Worm (Caenorhabditis elegans) whole organism, young adult: Measurements from ENCODE around the gene C17G10.6.
"Not testable (repeated sequence)": the region's sequence is repeated elsewhere in the genome, so short reads cannot be mapped to it uniquely, and the experiment has no call there.

ENCODE experiments used
- D2030.7 ChIP-seq: fragments of 200-800 bp; sonication (Bioruptor generic); IDR thresholded peaks from 2 replicates; pipeline ENCODE4 v1.3.6; 2022; ENCODE audit warnings: missing genetic modification reagents, missing genetic modification characterization, missing compliant biosample characterization
- F10E7.11 ChIP-seq: sonication (generic microtip); optimal IDR thresholded peaks from 2 replicates; lab custom pipeline; 2017; ENCODE audit warnings: mild to moderate bottlenecking, missing genetic modification characterization, moderate library complexity, missing compliant biosample characterization
- F52B5.7 ChIP-seq: sonication (generic microtip); optimal IDR thresholded peaks from 2 replicates; lab custom pipeline; 2016; ENCODE audit warnings: mild to moderate bottlenecking, missing genetic modification characterization, missing compliant biosample characterization
- F55B11.4 ChIP-seq: sonication (generic microtip); optimal IDR thresholded peaks from 2 replicates; lab custom pipeline; 2016; ENCODE audit warnings: missing compliant biosample characterization, missing genetic modification characterization, borderline replicate concordance; ENCODE audit not compliant: insufficient read depth
- akir-1 ChIP-seq: fragments of 200-800 bp; sonication (Bioruptor generic); optimal IDR thresholded peaks from 2 replicates; lab custom pipeline; 2018; ENCODE audit warnings: mild to moderate bottlenecking, missing genetic modification characterization, moderate library complexity, missing compliant biosample characterization
- atf-7 ChIP-seq: sonication (generic microtip); optimal IDR thresholded peaks from 2 replicates; lab custom pipeline; 2017; ENCODE audit warnings: mild to moderate bottlenecking, missing genetic modification characterization, missing compliant biosample characterization
- attf-3 ChIP-seq: fragments of 200-800 bp; sonication (Bioruptor generic); conservative IDR thresholded peaks from 2 replicates; pipeline ENCODE4 v1.3.6; 2022; ENCODE audit warnings: missing genetic modification reagents, missing genetic modification characterization, missing compliant biosample characterization
- attf-6 ChIP-seq: fragments of 200-800 bp; sonication (Bioruptor generic); IDR thresholded peaks from 2 replicates; pipeline ENCODE4 v1.3.6; 2022; ENCODE audit warnings: missing genetic modification reagents, missing genetic modification characterization, missing compliant biosample characterization
- bed-2 ChIP-seq: fragments of 200-800 bp; sonication (Bioruptor generic); IDR thresholded peaks from 2 replicates; pipeline ENCODE4 v1.3.6; 2022; ENCODE audit warnings: missing genetic modification reagents, missing genetic modification characterization, missing compliant biosample characterization
- cebp-2 ChIP-seq: fragments of 200-800 bp; sonication (Bioruptor generic); IDR thresholded peaks from 2 replicates; pipeline ENCODE4 v1.3.6; 2022; ENCODE audit warnings: missing genetic modification characterization, missing compliant biosample characterization
- ceh-27 ChIP-seq: fragments of 200-800 bp; sonication (Bioruptor generic); optimal IDR thresholded peaks from 2 replicates; lab custom pipeline; 2018; ENCODE audit warnings: mild to moderate bottlenecking, missing genetic modification characterization, moderate library complexity, missing compliant biosample characterization
- ceh-40 ChIP-seq: fragments of 200-800 bp; sonication (Bioruptor generic); IDR thresholded peaks from 2 replicates; pipeline ENCODE4 v1.3.6; 2022; ENCODE audit warnings: missing genetic modification characterization, missing compliant biosample characterization
- egl-18 ChIP-seq: fragments of 200-800 bp; sonication (Bioruptor generic); IDR thresholded peaks from 2 replicates; pipeline ENCODE4 v1.3.6; 2022; ENCODE audit warnings: missing genetic modification reagents, missing genetic modification characterization, missing compliant biosample characterization
- egl-44 ChIP-seq: fragments of 200-800 bp; sonication (Bioruptor generic); IDR thresholded peaks from 2 replicates; pipeline ENCODE4 v1.3.6; 2022; ENCODE audit warnings: missing genetic modification reagents, missing genetic modification characterization, missing compliant biosample characterization
- egrh-3 ChIP-seq: fragments of 200-800 bp; sonication (Bioruptor generic); IDR thresholded peaks from 2 replicates; pipeline ENCODE4 v1.3.6; 2022; ENCODE audit warnings: missing genetic modification reagents, missing genetic modification characterization, missing compliant biosample characterization
- ekl-4 ChIP-seq: fragments of 200-800 bp; sonication (Bioruptor generic); IDR thresholded peaks from 2 replicates; pipeline ENCODE4 v1.3.6; 2022; ENCODE audit warnings: missing genetic modification reagents, missing genetic modification characterization, missing compliant biosample characterization
- fkh-3 ChIP-seq: sonication (generic microtip); optimal IDR thresholded peaks from 2 replicates; lab custom pipeline; 2016; ENCODE audit warnings: mild to moderate bottlenecking, missing genetic modification characterization, missing compliant biosample characterization
- hlh-12 ChIP-seq: sonication (generic microtip); optimal IDR thresholded peaks from 2 replicates; lab custom pipeline; 2016; ENCODE audit warnings: missing genetic modification characterization, missing compliant biosample characterization
- hmg-20 ChIP-seq: fragments of 200-800 bp; sonication (Bioruptor generic); IDR thresholded peaks from 2 replicates; pipeline ENCODE4 v1.3.6; 2022; ENCODE audit warnings: missing genetic modification reagents, missing genetic modification characterization, missing compliant biosample characterization
- lsy-27 ChIP-seq: sonication (generic microtip); optimal IDR thresholded peaks from 2 replicates; lab custom pipeline; 2017; ENCODE audit warnings: missing genetic modification characterization, mild to moderate bottlenecking, missing compliant biosample characterization, antibody characterized with exemption, missing genotype, borderline replicate concordance; ENCODE audit not compliant: insufficient read depth
- madf-8 ChIP-seq: fragments of 200-800 bp; sonication (Bioruptor generic); conservative IDR thresholded peaks from 2 replicates; pipeline ENCODE4 v1.3.6; 2022; ENCODE audit warnings: missing genetic modification reagents, missing genetic modification characterization, missing compliant biosample characterization
- mel-28 ChIP-seq: sonication (generic microtip); optimal IDR thresholded peaks from 2 replicates; lab custom pipeline; 2016; ENCODE audit warnings: borderline replicate concordance, mild to moderate bottlenecking, missing genetic modification characterization, missing compliant biosample characterization
- nfya-2 ChIP-seq: fragments of 200-800 bp; sonication (Bioruptor generic); IDR thresholded peaks from 2 replicates; pipeline ENCODE4 v1.3.6; 2022; ENCODE audit warnings: missing genetic modification reagents, missing genetic modification characterization, missing compliant biosample characterization
- nhr-120 ChIP-seq: fragments of 200-800 bp; sonication (Bioruptor generic); IDR thresholded peaks from 2 replicates; pipeline ENCODE4 v1.3.6; 2022; ENCODE audit warnings: missing genetic modification characterization, missing compliant biosample characterization
- nhr-27 ChIP-seq: fragments of 200-800 bp; sonication (Bioruptor generic); optimal IDR thresholded peaks from 2 replicates; lab custom pipeline; 2018; ENCODE audit warnings: mild to moderate bottlenecking, missing genetic modification characterization, moderate library complexity, missing compliant biosample characterization
- repo-1 ChIP-seq: sonication (generic microtip); optimal IDR thresholded peaks from 2 replicates; lab custom pipeline; 2017; ENCODE audit warnings: mild to moderate bottlenecking, missing genetic modification characterization, missing compliant biosample characterization
- sea-2 ChIP-seq: fragments of 200-800 bp; sonication (Bioruptor generic); IDR thresholded peaks from 2 replicates; pipeline ENCODE4 v1.3.6; 2022; ENCODE audit warnings: missing genetic modification characterization, missing compliant biosample characterization
- snpc-3.4 ChIP-seq: sonication (generic microtip); optimal IDR thresholded peaks from 2 replicates; lab custom pipeline; 2017; ENCODE audit warnings: missing genetic modification characterization, mild to moderate bottlenecking, missing compliant biosample characterization, antibody characterized with exemption, moderate library complexity, missing genotype, missing genetic modification reagents
- tlf-1 ChIP-seq: fragments of 200-800 bp; sonication (Bioruptor generic); optimal IDR thresholded peaks from 2 replicates; lab custom pipeline; 2018; ENCODE audit warnings: mild to moderate bottlenecking, missing genetic modification characterization, missing compliant biosample characterization
- zfh-2 ChIP-seq: fragments of 200-800 bp; sonication (Bioruptor generic); conservative IDR thresholded peaks from 2 replicates; pipeline ENCODE4 v1.3.6; 2022; ENCODE audit warnings: missing genetic modification reagents, missing genetic modification characterization, missing compliant biosample characterization
- ztf-6 ChIP-seq: fragments of 200-800 bp; sonication (Bioruptor generic); IDR thresholded peaks from 2 replicates; pipeline ENCODE4 v1.3.6; 2022; ENCODE audit warnings: missing genetic modification reagents, missing genetic modification characterization, missing compliant biosample characterization

C17G10.6 gene

DNA sequence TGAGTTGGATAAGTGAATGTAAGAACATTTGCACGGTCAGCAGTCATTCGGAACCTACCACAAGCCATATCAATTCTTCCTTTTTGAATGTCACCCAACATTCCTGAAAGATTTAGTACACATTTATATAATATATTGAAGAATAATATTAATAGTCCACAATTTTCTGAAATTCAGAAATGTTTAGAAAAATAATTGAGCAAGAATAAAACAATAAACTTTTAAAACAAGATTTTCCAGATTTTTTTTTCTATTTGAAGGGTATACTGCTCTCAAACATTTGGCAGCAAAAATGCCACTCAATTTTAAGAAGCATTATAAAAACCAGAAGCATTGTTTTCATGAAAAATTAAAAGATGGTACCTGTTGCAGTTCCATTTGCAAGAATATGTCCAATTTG is 33.7 kb upstream of the C17G10.6 start, which contains the start of gene F59E12.8:
Gene F59E12.8 (minus strand): TSS at position 101 of the 400 bp plus-strand sequence.
- no peak for TF ChIP-seq attf-3 (GFP tag; lab: Robert Waterston, UW)
- no peak for TF ChIP-seq mel-28
- no peak for TF ChIP-seq F55B11.4 (tag; lab: Kevin White, UChicago)
- no peak for TF ChIP-seq ceh-27 (GFP tag; lab: Kevin White, UChicago)
- TF ChIP-seq egl-18 (GFP tag; lab: Robert Waterston, UW) = no peak
- TF ChIP-seq hlh-12 = no peak
- no peak for TF ChIP-seq ztf-6 (GFP tag; lab: Robert Waterston, UW)
- TF ChIP-seq hmg-20 = no peak
- no peak for TF ChIP-seq bed-2 (GFP tag; lab: Robert Waterston, UW)
- TF ChIP-seq atf-7 = no peak
- no peak for TF ChIP-seq cebp-2
- no peak for TF ChIP-seq lsy-27 (tag; lab: Kevin White, UChicago)
- no peak for TF ChIP-seq zfh-2 (GFP tag; lab: Robert Waterston, UW)
- TF ChIP-seq sea-2 (GFP tag; lab: Robert Waterston, UW) = no peak
- no peak for TF ChIP-seq fkh-3 (tag; lab: Kevin White, UChicago)

DNA sequence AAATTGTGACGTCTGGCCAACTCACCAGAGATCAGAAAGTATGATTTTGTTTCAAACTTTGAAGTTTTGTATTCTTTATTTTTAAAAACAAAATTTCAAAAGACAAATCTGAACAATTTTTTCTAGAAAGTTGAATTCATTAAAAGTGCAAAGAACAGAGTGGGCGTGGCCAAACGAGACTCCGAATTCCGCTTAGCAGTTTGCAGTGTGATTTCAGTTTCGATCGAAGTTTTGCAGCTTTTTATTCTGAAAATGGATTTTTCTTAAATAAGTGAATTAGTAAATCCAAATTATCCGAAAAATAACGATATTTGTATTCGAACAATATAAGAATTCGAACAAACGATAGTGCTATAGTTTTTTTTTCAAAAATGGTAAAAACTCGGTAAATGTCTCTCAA is 30.4 kb upstream of the C17G10.6 start:
- peak; percentile 87 for TF ChIP-seq attf-3 (GFP tag; lab: Robert Waterston, UW)
- TF ChIP-seq akir-1 = no peak

DNA sequence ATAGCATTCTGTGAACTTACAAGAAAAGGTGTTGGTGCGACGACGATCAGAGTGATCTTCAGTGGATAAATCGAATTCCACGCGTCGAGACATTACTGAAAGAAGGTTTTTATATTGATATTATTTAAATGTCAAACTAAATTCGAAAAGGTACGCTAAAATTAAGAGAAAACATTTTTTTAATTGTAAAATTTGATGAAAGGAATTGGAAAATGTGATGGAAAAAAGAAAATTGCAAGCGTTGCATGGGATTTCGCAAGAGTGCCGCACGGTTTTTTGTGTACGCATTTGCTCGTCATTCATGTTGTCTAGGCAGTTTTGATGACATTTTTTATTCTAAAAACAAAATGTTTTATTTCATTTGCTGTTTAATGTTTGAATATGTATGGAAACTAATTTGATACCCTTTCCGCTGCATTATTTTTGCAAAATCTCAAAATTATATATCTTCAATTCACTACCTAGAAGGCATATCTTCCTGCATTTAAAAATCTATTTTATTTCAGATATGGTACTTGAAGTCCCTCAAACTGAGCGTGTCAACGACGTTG is 27.8 kb upstream of the C17G10.6 start, which contains the start of the genes F59E12.6 and npl-4.1:
Gene F59E12.6 (minus strand): TSS at position 101 of the 551 bp plus-strand sequence.
Gene npl-4.1 (plus strand): TSS at position 501 of the 551 bp plus-strand sequence.
- not testable (repeated sequence) for TF ChIP-seq ztf-6 (GFP tag; lab: Robert Waterston, UW); atf-7; F55B11.4 (tag; lab: Kevin White, UChicago)

DNA sequence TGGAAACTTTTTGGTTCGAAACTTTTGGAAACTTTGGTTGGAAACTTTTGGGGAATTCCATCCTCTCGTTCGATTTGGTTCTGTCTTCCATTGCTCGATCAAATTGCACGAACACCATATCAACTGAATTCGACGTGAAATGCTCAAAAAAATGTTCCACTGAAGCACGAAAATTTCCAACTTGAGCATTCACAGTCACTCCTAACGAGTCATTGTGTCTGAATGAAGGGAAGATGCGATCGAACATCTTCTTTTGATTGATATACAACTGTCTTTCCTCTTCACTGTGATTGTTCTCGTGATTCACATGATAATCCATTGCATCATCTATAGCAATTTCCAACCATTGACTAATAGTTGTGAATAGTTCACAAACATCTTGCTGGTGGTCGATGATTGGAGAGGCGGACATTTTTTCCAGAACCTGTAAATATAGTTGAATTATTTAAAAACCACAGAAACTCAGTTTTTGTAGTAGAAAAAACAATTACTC is 25.3 kb upstream of the C17G10.6 start, which contains the start of gene F59E12.15:
Gene F59E12.15 (minus strand): TSS at position 51 of the 493 bp plus-strand sequence.
- TF ChIP-seq snpc-3.4 (tag; lab: Kevin White, UChicago) (no peak), nhr-120 (GFP tag; lab: Robert Waterston, UW) (no peak), nhr-27 (tag; lab: Kevin White, UChicago) (no peak), madf-8 (GFP tag; lab: Robert Waterston, UW) (no peak), F10E7.11 (no peak), ekl-4 (GFP tag; lab: Robert Waterston, UW) (no peak), nfya-2 (GFP tag; lab: Robert Waterston, UW) (no peak), ztf-6 (GFP tag; lab: Robert Waterston, UW) (no peak), D2030.7 (no peak), attf-6 (GFP tag; lab: Robert Waterston, UW) (no peak), cebp-2 (no peak), F52B5.7 (tag; lab: Kevin White, UChicago) (no peak), ceh-40 (GFP tag; lab: Robert Waterston, UW) (no peak), repo-1 (tag; lab: Kevin White, UChicago) (no peak), egrh-3 (no peak)

- TF ChIP-seq cebp-2; egl-44 (GFP tag; lab: Robert Waterston, UW); tlf-1 (GFP tag; lab: Kevin White, UChicago): not testable (repeated sequence)
These were observed 19.4 kb upstream of the C17G10.6 start, which contains the start of the genes eif-3.L and npl-4.2 for ce11 chrII:5622383-5622939. Gene eif-3.L (minus strand): TSS chrII:5622483. Gene npl-4.2 (plus strand): TSS chrII:5622889.
